Worm (Caenorhabditis elegans) whole organism, L3 larva: ENCODE results near the gene M05D6.3.

Experiments
- ZK546.5 ChIP-seq: sonication (generic microtip); optimal IDR thresholded peaks from 2 replicates; lab custom pipeline; 2017; ENCODE audit warnings: missing biosample characterization, missing genetic modification characterization
- aly-2 ChIP-seq: fragments of 150-350 bp; optimal IDR thresholded peaks from 2 replicates; lab custom pipeline; 2014; ENCODE audit warnings: missing biosample characterization, missing genetic modification characterization
- ceh-28 ChIP-seq: fragments of 150-350 bp; optimal IDR thresholded peaks from 2 replicates; lab custom pipeline; 2014; ENCODE audit warnings: missing biosample characterization, missing genetic modification reagents, missing genetic modification characterization
- ceh-9 ChIP-seq: sonication (generic microtip); optimal IDR thresholded peaks from 2 replicates; lab custom pipeline; 2018; ENCODE audit warnings: missing biosample characterization, missing genetic modification characterization
- elt-1 ChIP-seq: fragments of 150-350 bp; optimal IDR thresholded peaks from 2 replicates; lab custom pipeline; 2014; ENCODE audit warnings: missing biosample characterization, missing genetic modification characterization
- elt-2 ChIP-seq: sonication (generic microtip); optimal IDR thresholded peaks from 2 replicates; lab custom pipeline; 2016; ENCODE audit warnings: missing genetic modification reagents, mild to moderate bottlenecking, missing genetic modification characterization, missing compliant biosample characterization
- elt-3 ChIP-seq, 3 experiments: fragments of 150-350 bp in 1 of 3; sonication (generic microtip) in 2 of 3; optimal IDR thresholded peaks; 2 replicates in 2 of 3; 4 replicates in 1 of 3; lab custom pipeline; 2014 to 2017; ENCODE audit warnings: missing biosample characterization in 3 of 3, missing genetic modification characterization in 3 of 3
- eor-1 ChIP-seq, 2 experiments: fragments of 150-350 bp; optimal IDR thresholded peaks; 2 replicates each; lab custom pipeline; 2014 to 2018; ENCODE audit warnings: missing biosample characterization in 2 of 2, missing genetic modification characterization in 2 of 2
- fkh-10 ChIP-seq: sonication (generic microtip); optimal IDR thresholded peaks from 2 replicates; lab custom pipeline; 2017; ENCODE audit warnings: missing biosample characterization, missing genetic modification reagents, missing genetic modification characterization
- fkh-2 ChIP-seq: fragments of 150-350 bp; optimal IDR thresholded peaks from 2 replicates; lab custom pipeline; 2014; ENCODE audit warnings: missing biosample characterization, missing genetic modification reagents, missing genetic modification characterization
- fos-1 ChIP-seq: fragments of 150-350 bp; optimal IDR thresholded peaks from 2 replicates; lab custom pipeline; 2014; ENCODE audit warnings: missing biosample characterization, missing genetic modification characterization
- hmg-11 ChIP-seq: sonication (generic microtip); optimal IDR thresholded peaks from 2 replicates; lab custom pipeline; 2016; ENCODE audit warnings: missing genetic modification characterization, missing compliant biosample characterization
- lin-15B ChIP-seq: fragments of 150-350 bp; optimal IDR thresholded peaks from 2 replicates; lab custom pipeline; 2014; ENCODE audit warnings: missing biosample characterization, missing genetic modification characterization
- lin-39 ChIP-seq: fragments of 150-350 bp; optimal IDR thresholded peaks from 2 replicates; lab custom pipeline; 2018; ENCODE audit warnings: missing biosample characterization, missing genetic modification reagents, missing genetic modification characterization
- nfya-1 ChIP-seq: sonication (generic microtip); optimal IDR thresholded peaks from 2 replicates; lab custom pipeline; 2017; ENCODE audit warnings: missing genetic modification characterization, mild to moderate bottlenecking, missing compliant biosample characterization, antibody characterized with exemption, moderate library complexity; ENCODE audit not compliant: insufficient read depth
- nhr-11 ChIP-seq: fragments of 150-350 bp; optimal IDR thresholded peaks from 2 replicates; lab custom pipeline; 2014; ENCODE audit warnings: missing biosample characterization, missing genetic modification characterization
- nhr-23 ChIP-seq: fragments of 150-350 bp; optimal IDR thresholded peaks from 2 replicates; lab custom pipeline; 2014; ENCODE audit warnings: missing biosample characterization, missing genetic modification reagents, missing genetic modification characterization
- nhr-237 ChIP-seq: fragments of 150-350 bp; optimal IDR thresholded peaks from 2 replicates; lab custom pipeline; 2014; ENCODE audit warnings: missing biosample characterization, missing genetic modification characterization
- nhr-25 ChIP-seq: sonication (generic microtip); optimal IDR thresholded peaks from 2 replicates; lab custom pipeline; 2017; ENCODE audit warnings: missing biosample characterization, missing genetic modification characterization
- nhr-28 ChIP-seq: fragments of 150-350 bp; optimal IDR thresholded peaks from 2 replicates; lab custom pipeline; 2014; ENCODE audit warnings: missing biosample characterization, missing genetic modification characterization
- nhr-43 ChIP-seq: sonication (generic microtip); optimal IDR thresholded peaks from 2 replicates; lab custom pipeline; 2016; ENCODE audit warnings: mild to moderate bottlenecking, missing genetic modification characterization, missing compliant biosample characterization; ENCODE audit not compliant: poor library complexity, severe bottlenecking
- nhr-77 ChIP-seq: fragments of 150-350 bp; optimal IDR thresholded peaks from 2 replicates; lab custom pipeline; 2014; ENCODE audit warnings: missing biosample characterization, missing genetic modification characterization
- pha-4 ChIP-seq: fragments of 150-350 bp; optimal IDR thresholded peaks from 2 replicates; lab custom pipeline; 2014; ENCODE audit warnings: missing biosample characterization, missing genetic modification reagents, missing genetic modification characterization
- tbx-2 ChIP-seq: sonication (generic microtip); optimal IDR thresholded peaks from 2 replicates; lab custom pipeline; 2016; ENCODE audit warnings: mild to moderate bottlenecking, missing genetic modification characterization, missing compliant biosample characterization
- unc-39 ChIP-seq: sonication (generic microtip); optimal IDR thresholded peaks from 4 replicates; lab custom pipeline; 2017; ENCODE audit warnings: missing biosample characterization, missing genetic modification characterization
- unc-62 ChIP-seq: fragments of 150-350 bp; sonication (generic microtip); optimal IDR thresholded peaks from 4 replicates; lab custom pipeline; 2014; ENCODE audit warnings: missing biosample characterization, missing genetic modification reagents, missing genetic modification characterization
- zag-1 ChIP-seq: fragments of 150-350 bp; optimal IDR thresholded peaks from 2 replicates; lab custom pipeline; 2014; ENCODE audit warnings: missing biosample characterization, missing genetic modification characterization
- ztf-11 ChIP-seq: fragments of 150-350 bp; optimal IDR thresholded peaks from 2 replicates; lab custom pipeline; 2014; ENCODE audit warnings: missing biosample characterization, missing genetic modification characterization

The M05D6.3 gene

DNA sequence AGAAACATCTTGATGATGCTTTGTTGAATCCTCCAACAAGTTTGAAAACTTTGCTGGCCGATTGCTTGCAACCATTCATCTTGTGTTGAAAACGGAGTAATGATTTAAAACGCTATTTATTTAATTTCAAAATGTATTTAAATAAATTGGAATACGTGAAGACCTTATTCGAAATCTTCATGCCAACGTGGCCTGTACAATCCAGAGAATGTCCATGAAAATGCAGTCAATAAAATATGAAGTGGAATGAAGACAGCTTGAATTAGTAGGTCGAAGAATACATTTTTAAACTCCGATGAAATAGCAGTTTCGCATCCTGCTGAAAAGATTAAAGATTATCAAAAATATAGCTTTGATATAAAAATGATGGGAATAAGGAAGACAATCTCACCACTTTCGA is 21.1 kb upstream of the M05D6.3 start, which contains the start of gene F22B5.5:
F22B5.5 (minus strand) TSS at position 101 of the 400 bp plus-strand sequence.
- TF ChIP-seq nfya-1 (tag; lab: Kevin White, UChicago) = no peak

DNA sequence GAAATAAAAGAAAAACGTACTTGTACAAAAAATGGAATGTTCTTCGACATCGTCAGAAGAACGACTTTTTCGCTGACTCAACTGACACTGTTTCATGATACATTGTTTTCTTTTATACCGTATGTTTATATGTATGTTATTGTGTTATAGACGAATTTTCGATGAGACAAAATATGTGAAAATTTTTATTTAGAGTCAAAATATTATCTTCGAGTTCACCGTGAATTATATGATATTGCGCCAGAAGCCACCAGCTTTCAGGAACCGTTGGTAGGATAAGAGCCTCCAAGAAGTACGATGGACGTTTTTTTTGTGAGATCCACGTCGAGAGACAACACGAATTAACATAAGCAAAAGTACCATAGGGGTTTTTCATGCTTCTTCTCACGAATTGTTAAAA is 19.5 kb upstream of the M05D6.3 start, which contains the start of gene F22B5.6:
F22B5.6 (minus strand) TSS at position 101 of the 400 bp plus-strand sequence.
- TF ChIP-seq hmg-11 (tag; lab: Kevin White, UChicago) = no peak
- no peak for TF ChIP-seq nhr-25 (tag; lab: Kevin White, UChicago)
- TF ChIP-seq zag-1 (tag; lab: Kevin White, UChicago) = no peak
- TF ChIP-seq unc-62 (GFP tag; lab: Kevin White, UChicago) = no peak
- TF ChIP-seq eor-1 (tag; optimal IDR thresholded peaks at IDR 0.05; lab: Kevin White, UChicago) = no peak
- TF ChIP-seq nhr-77 = no peak
- TF ChIP-seq elt-2 (tag; lab: Kevin White, UChicago) = no peak
- TF ChIP-seq nfya-1 (tag; lab: Kevin White, UChicago) = no peak
- no peak for TF ChIP-seq nhr-28 (tag; lab: Kevin White, UChicago)
- no peak for TF ChIP-seq ZK546.5 (tag; lab: Kevin White, UChicago)
- no peak for TF ChIP-seq elt-3 (tag; optimal IDR thresholded peaks at IDR 0.05; lab: Kevin White, UChicago)
- TF ChIP-seq elt-1 (tag; lab: Kevin White, UChicago) = no peak
- TF ChIP-seq, all 47 proteins: peak for 0

DNA sequence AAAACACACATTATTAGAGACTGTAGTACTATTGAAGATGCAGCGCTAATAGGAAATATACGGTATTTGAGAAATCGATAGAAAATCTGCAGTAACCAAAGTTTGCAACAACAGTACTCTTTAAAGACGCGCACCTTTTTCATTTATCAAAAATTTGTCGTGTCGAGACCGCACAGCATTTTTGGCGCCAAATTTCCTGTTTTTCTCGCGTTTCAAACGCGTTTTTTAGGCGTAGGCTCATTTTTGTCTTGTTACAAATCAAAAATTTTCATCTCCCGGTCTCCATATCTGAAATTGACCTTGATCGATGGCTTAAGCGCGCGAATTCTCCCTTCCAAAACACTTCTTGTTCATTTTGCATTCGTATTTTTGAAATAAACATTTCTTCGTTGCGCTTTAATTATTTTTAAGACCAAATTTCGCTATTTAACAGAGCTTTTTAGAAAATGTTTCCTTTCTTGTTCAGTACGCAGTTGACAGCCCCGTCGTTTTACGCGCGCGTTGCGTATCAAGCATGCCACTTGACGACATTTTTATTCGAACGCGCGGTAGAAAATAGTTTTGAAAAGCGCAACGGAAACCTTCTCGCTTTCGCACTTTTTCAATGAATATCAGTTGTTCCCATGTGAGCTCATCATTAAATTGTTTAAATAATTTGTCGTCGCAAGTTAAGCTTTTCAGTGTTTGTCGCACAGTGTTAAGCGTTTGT is 18.7 kb upstream of the M05D6.3 start:
- no peak for TF ChIP-seq elt-2 (tag; lab: Kevin White, UChicago)

DNA sequence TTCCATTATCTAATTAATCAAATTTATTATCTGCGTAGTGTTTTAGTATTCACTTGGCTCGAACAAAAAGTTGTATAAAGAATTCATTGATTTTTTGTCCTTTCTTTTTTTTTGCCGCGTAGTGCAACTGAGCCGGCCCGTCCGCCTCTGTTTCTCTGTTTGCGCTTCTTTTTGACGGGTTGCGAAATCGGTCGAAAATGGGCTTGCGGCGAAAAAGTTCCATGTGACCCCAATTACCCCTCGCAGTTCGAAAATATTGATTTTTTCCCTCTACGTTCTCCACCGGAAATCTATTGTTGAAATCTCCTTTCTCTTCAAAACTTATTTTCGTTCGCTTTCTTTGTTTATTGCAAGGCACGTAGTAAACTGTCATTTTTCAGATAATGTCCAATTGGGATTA is 18.1 kb upstream of the M05D6.3 start, which contains the start of gene zyg-9:
zyg-9 (plus strand) TSS at position 381 of the 400 bp plus-strand sequence.
- peak; percentile 34 for TF ChIP-seq lin-15B (tag; lab: Kevin White, UChicago)
- no peak for TF ChIP-seq ztf-11 (tag; lab: Kevin White, UChicago)
- TF ChIP-seq lin-39 (tag; lab: Kevin White, UChicago) = peak; percentile 54
- TF ChIP-seq pha-4 (tag; lab: Kevin White, UChicago) = peak; percentile 20
- TF ChIP-seq eor-1 (tag; optimal IDR thresholded peaks at IDR 0.05; lab: Kevin White, UChicago) = no peak
- peak; percentile 32 for TF ChIP-seq ceh-28 (tag; lab: Kevin White, UChicago)
- no peak for TF ChIP-seq tbx-2 (tag; lab: Kevin White, UChicago)
- TF ChIP-seq nfya-1 (tag; lab: Kevin White, UChicago) = peak; percentile 39
- peak; percentile 33 for TF ChIP-seq hmg-11 (tag; lab: Kevin White, UChicago)
- peak; percentile 14 for TF ChIP-seq nhr-23 (tag; lab: Kevin White, UChicago)
- TF ChIP-seq, all 47 proteins: peak for 7

DNA sequence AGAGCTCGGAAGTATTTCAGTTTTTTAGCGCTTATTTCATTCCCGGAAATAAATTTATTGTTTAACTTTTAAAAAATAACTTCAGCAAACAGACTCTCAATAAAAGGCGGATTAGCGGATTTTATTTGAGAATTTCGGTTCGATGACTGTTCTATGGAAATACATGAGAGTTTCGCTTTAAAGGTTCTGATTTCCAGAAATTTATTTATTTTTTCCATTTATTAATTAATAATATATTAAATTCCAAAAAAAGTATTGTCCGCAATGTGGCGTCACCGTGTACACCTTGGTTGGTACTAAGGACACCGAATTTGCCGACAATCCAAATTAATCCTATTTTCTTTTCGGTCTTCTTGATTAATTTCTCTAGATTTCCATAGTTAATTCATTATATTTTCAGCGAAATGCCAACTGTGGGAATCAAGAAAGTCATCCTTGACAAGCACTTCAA is 11.1 kb upstream of the M05D6.3 start, which contains the start of gene fars-3:
fars-3 (plus strand) TSS at position 401 of the 451 bp plus-strand sequence.
- TF ChIP-seq pha-4 (tag; lab: Kevin White, UChicago) (peak; percentile 56), ZK546.5 (tag; lab: Kevin White, UChicago) (no peak), lin-39 (tag; lab: Kevin White, UChicago) (no peak), nhr-237 (tag; lab: Kevin White, UChicago) (no peak), nhr-25 (tag; lab: Kevin White, UChicago) (no peak), elt-2 (tag; lab: Kevin White, UChicago) (peak; percentile 22), fos-1 (tag; lab: Kevin White, UChicago) (no peak), ceh-9 (no peak), aly-2 (no peak), fkh-2 (tag; lab: Kevin White, UChicago) (no peak), nhr-28 (tag; lab: Kevin White, UChicago) (no peak), fkh-10 (GFP tag; lab: Kevin White, UChicago) (no peak), ceh-28 (tag; lab: Kevin White, UChicago) (no peak), lin-15B (tag; lab: Kevin White, UChicago) (peak; percentile 8), nfya-1 (tag; lab: Kevin White, UChicago) (no peak), zag-1 (tag; lab: Kevin White, UChicago) (no peak), unc-39 (tag; lab: Kevin White, UChicago) (no peak), nhr-43 (peak; percentile 6), nhr-23 (tag; lab: Kevin White, UChicago) (peak; percentile 52), nhr-11 (no peak)
